Fruit fly (Drosophila melanogaster) whole organism, embryonic: ENCODE measurements around the gene Tcs6.
A peak's percentile ranks its signal among the peaks of the same experiment; 100 is the strongest.

Experiments
- Adf1 ChIP-seq: fragments of 200-800 bp; sonication (Bioruptor generic); IDR thresholded peaks from 2 replicates; pipeline ENCODE4 v1.3.6; 2022; ENCODE audit warnings: missing biosample characterization, missing genetic modification characterization
- Atf-2 ChIP-seq: fragments of 200-800 bp; sonication (Bioruptor generic); optimal IDR thresholded peaks from 2 replicates; lab custom pipeline; 2016; ENCODE audit warnings: missing biosample characterization, missing genetic modification characterization
- Awh ChIP-seq: fragments of 200-800 bp; sonication (Bioruptor generic); IDR thresholded peaks from 2 replicates; pipeline ENCODE4, ENCODE4 v1.3.6; 2022; ENCODE audit warnings: missing biosample characterization, missing genetic modification characterization
- CG10543 ChIP-seq: fragments of 200-800 bp; sonication (Bioruptor generic); optimal IDR thresholded peaks from 3 replicates; lab custom pipeline; 2017; ENCODE audit warnings: missing biosample characterization, mild to moderate bottlenecking, missing genetic modification characterization, moderate library complexity
- CG11504 ChIP-seq: fragments of 200-800 bp; sonication (Bioruptor generic); optimal IDR thresholded peaks from 3 replicates; lab custom pipeline; 2019; ENCODE audit warnings: missing biosample characterization, mild to moderate bottlenecking, missing genetic modification characterization, moderate library complexity
- CG12071 ChIP-seq: fragments of 200-800 bp; sonication (Bioruptor generic); optimal IDR thresholded peaks from 3 replicates; lab custom pipeline; 2018; ENCODE audit warnings: missing biosample characterization, mild to moderate bottlenecking, missing genetic modification characterization
- CG12391 ChIP-seq: fragments of 200-800 bp; sonication (Bioruptor generic); optimal IDR thresholded peaks from 3 replicates; lab custom pipeline; 2018; ENCODE audit warnings: missing biosample characterization, mild to moderate bottlenecking, missing genetic modification characterization, moderate library complexity
- CG13424 ChIP-seq: fragments of 200-800 bp; sonication (Bioruptor generic); optimal IDR thresholded peaks from 2 replicates; lab custom pipeline; 2019; ENCODE audit warnings: missing biosample characterization, mild to moderate bottlenecking, missing genetic modification characterization, moderate library complexity
- CG14014 ChIP-seq: fragments of 200-800 bp; sonication (Bioruptor generic); IDR thresholded peaks from 2 replicates; pipeline ENCODE4 v1.3.6; 2022; ENCODE audit warnings: missing biosample characterization, missing genetic modification characterization
- CG15514 ChIP-seq: fragments of 200-800 bp; sonication (Bioruptor generic); optimal IDR thresholded peaks from 3 replicates; lab custom pipeline; 2017; ENCODE audit warnings: missing biosample characterization, missing genetic modification characterization, mild to moderate bottlenecking, moderate library complexity, missing genetic modification reagents
- CG1647 ChIP-seq: fragments of 200-800 bp; sonication (Bioruptor generic); optimal IDR thresholded peaks from 3 replicates; lab custom pipeline; 2016; ENCODE audit warnings: missing biosample characterization, missing genetic modification characterization
- CG1792 ChIP-seq: fragments of 200-800 bp; sonication (Bioruptor generic); optimal IDR thresholded peaks from 2 replicates; lab custom pipeline; 2016; ENCODE audit warnings: missing biosample characterization, missing genetic modification characterization
- CG18262 ChIP-seq: fragments of 200-800 bp; optimal IDR thresholded peaks from 3 replicates; lab custom pipeline; 2019; ENCODE audit warnings: missing biosample characterization, mild to moderate bottlenecking, missing genetic modification characterization, moderate library complexity
- CG33213 ChIP-seq: fragments of 200-800 bp; sonication (Bioruptor generic); optimal IDR thresholded peaks from 3 replicates; lab custom pipeline; 2016; ENCODE audit warnings: missing biosample characterization, missing genetic modification characterization
- CG3995 ChIP-seq: fragments of 200-800 bp; sonication (Bioruptor generic); optimal IDR thresholded peaks from 3 replicates; lab custom pipeline; 2016; ENCODE audit warnings: missing biosample characterization, missing genetic modification characterization
- CG8290 ChIP-seq, 3 experiments: fragments of 200-800 bp; sonication (Bioruptor generic); optimal IDR thresholded peaks; 2 replicates each; lab custom pipeline; 2016 to 2019; ENCODE audit warnings: missing biosample characterization in 3 of 3, missing genetic modification characterization in 3 of 3, mild to moderate bottlenecking in 2 of 3, moderate library complexity in 1 of 3
- CG8359 ChIP-seq: fragments of 200-800 bp; sonication (Bioruptor generic); optimal IDR thresholded peaks from 2 replicates; lab custom pipeline; 2017; ENCODE audit warnings: missing biosample characterization, mild to moderate bottlenecking, missing genetic modification characterization, borderline replicate concordance
- CG9609 ChIP-seq: fragments of 200-800 bp; sonication (Bioruptor generic); optimal IDR thresholded peaks from 3 replicates; lab custom pipeline; 2016; ENCODE audit warnings: missing biosample characterization, missing genetic modification characterization
- CG9817 ChIP-seq: fragments of 200-800 bp; sonication (Bioruptor generic); optimal IDR thresholded peaks from 2 replicates; lab custom pipeline; 2018; ENCODE audit warnings: missing biosample characterization, mild to moderate bottlenecking, missing genetic modification characterization, moderate library complexity
- CHES-1-like ChIP-seq: fragments of 200-800 bp; sonication (Bioruptor generic); optimal IDR thresholded peaks from 2 replicates; lab custom pipeline; 2016; ENCODE audit warnings: missing biosample characterization, missing genetic modification characterization
- Dip2 ChIP-seq: fragments of 200-800 bp; sonication (Bioruptor generic); IDR thresholded peaks from 2 replicates; pipeline ENCODE4 v1.3.6; 2022; ENCODE audit warnings: missing biosample characterization, missing genetic modification characterization
- Dll ChIP-seq: fragments of 200-800 bp; sonication (Bioruptor generic); IDR thresholded peaks from 4 replicates; pipeline ENCODE4 v1.3.6; 2022; ENCODE audit warnings: missing biosample characterization, missing genetic modification characterization; ENCODE audit not compliant: partially characterized antibody
- Dref ChIP-seq: fragments of 200-800 bp; sonication (Bioruptor generic); IDR thresholded peaks from 2 replicates; pipeline ENCODE4 v1.3.6; 2022; ENCODE audit warnings: missing biosample characterization, missing genetic modification characterization
- Hsf ChIP-seq: fragments of 200-800 bp; sonication (Bioruptor generic); optimal IDR thresholded peaks from 3 replicates; lab custom pipeline; 2016; ENCODE audit warnings: missing biosample characterization, missing genetic modification characterization
- Pdp1 ChIP-seq, 2 experiments: fragments of 200-800 bp; sonication (Bioruptor generic); optimal IDR thresholded peaks; 3 replicates each; lab custom pipeline; 2016; ENCODE audit warnings: missing biosample characterization in 2 of 2, missing genetic modification characterization in 2 of 2, mild to moderate bottlenecking in 1 of 2, moderate library complexity in 1 of 2
- Taf1 ChIP-seq: fragments of 200-800 bp; sonication (Bioruptor generic); IDR thresholded peaks from 2 replicates; pipeline ENCODE4 v1.3.6; 2022; ENCODE audit warnings: missing biosample characterization, missing genetic modification characterization
- Xrp1 ChIP-seq: fragments of 200-800 bp; sonication (Bioruptor generic); IDR thresholded peaks from 2 replicates; pipeline ENCODE4 v1.3.6; 2022; ENCODE audit warnings: missing biosample characterization, missing genetic modification characterization
- abd-A ChIP-seq: fragments of 200-800 bp; sonication (Bioruptor generic); optimal IDR thresholded peaks from 3 replicates; lab custom pipeline; 2019; ENCODE audit warnings: missing biosample characterization, mild to moderate bottlenecking, missing genetic modification characterization, moderate library complexity
- br ChIP-seq: fragments of >200 bp; optimal IDR thresholded peaks from 2 replicates; lab custom pipeline; 2017
- cg ChIP-seq: fragments of 200-800 bp; sonication (Bioruptor generic); optimal IDR thresholded peaks from 3 replicates; lab custom pipeline; 2019; ENCODE audit warnings: missing biosample characterization, mild to moderate bottlenecking, missing genetic modification characterization, moderate library complexity
- crc ChIP-seq: fragments of 200-800 bp; sonication (Bioruptor generic); optimal IDR thresholded peaks from 2 replicates; lab custom pipeline; 2016; ENCODE audit warnings: missing biosample characterization, missing genetic modification characterization
- da ChIP-seq: fragments of 200-800 bp; sonication (Bioruptor generic); optimal IDR thresholded peaks from 2 replicates; lab custom pipeline; 2016; ENCODE audit warnings: missing biosample characterization, missing genetic modification characterization
- danr ChIP-seq: fragments of 200-800 bp; sonication (Bioruptor generic); IDR thresholded peaks from 2 replicates; pipeline ENCODE4 v1.3.6; 2022; ENCODE audit warnings: missing biosample characterization, missing genetic modification characterization
- dmrt11E ChIP-seq: fragments of 200-800 bp; sonication (Bioruptor generic); optimal IDR thresholded peaks from 3 replicates; lab custom pipeline; 2018; ENCODE audit warnings: missing biosample characterization, mild to moderate bottlenecking, missing genetic modification characterization, moderate library complexity
- gce ChIP-seq: fragments of 200-800 bp; sonication (Bioruptor generic); IDR thresholded peaks from 3 replicates; pipeline ENCODE4 v1.3.6; 2022; ENCODE audit warnings: missing biosample characterization, missing genetic modification characterization
- hbn ChIP-seq: fragments of 200-800 bp; sonication (Bioruptor generic); IDR thresholded peaks from 2 replicates; pipeline ENCODE4 v1.3.6; 2022; ENCODE audit warnings: missing biosample characterization, missing genetic modification characterization; ENCODE audit not compliant: partially characterized antibody
- ken ChIP-seq: fragments of 200-800 bp; sonication (Bioruptor generic); IDR thresholded peaks from 3 replicates; pipeline ENCODE4 v1.3.6; 2022; ENCODE audit warnings: missing biosample characterization, missing genetic modification characterization
- maf-S ChIP-seq: fragments of 200-800 bp; sonication (Bioruptor generic); optimal IDR thresholded peaks from 2 replicates; lab custom pipeline; 2016; ENCODE audit warnings: missing biosample characterization, missing genetic modification characterization
- nerfin-1 ChIP-seq: fragments of 200-800 bp; sonication (Bioruptor generic); optimal IDR thresholded peaks from 3 replicates; lab custom pipeline; 2019; ENCODE audit warnings: missing biosample characterization, mild to moderate bottlenecking, missing genetic modification characterization, moderate library complexity
- onecut ChIP-seq: fragments of 200-800 bp; sonication (Bioruptor generic); IDR thresholded peaks from 2 replicates; pipeline ENCODE4 v1.3.6; 2022; ENCODE audit warnings: missing biosample characterization, missing genetic modification characterization
- org-1 ChIP-seq: fragments of 200-800 bp; sonication (Bioruptor generic); optimal IDR thresholded peaks from 2 replicates; lab custom pipeline; 2017; ENCODE audit warnings: missing biosample characterization, missing genetic modification characterization
- pan ChIP-seq, 4 experiments: fragments of >200 bp in 3 of 4; fragments of 200-800 bp in 1 of 4; sonication (Bioruptor generic) in 1 of 4; optimal IDR thresholded peaks in 3 of 4; IDR thresholded peaks in 1 of 4; 2 replicates each; pipeline versions ENCODE4 v1.3.6 to Lab custom; 2017 to 2022; ENCODE audit warnings: missing biosample characterization in 2 of 4, missing genetic modification characterization in 2 of 4, mixed read lengths in 1 of 4
- slou ChIP-seq: fragments of 200-800 bp; sonication (Bioruptor generic); optimal IDR thresholded peaks from 3 replicates; lab custom pipeline; 2016; ENCODE audit warnings: missing biosample characterization, missing genetic modification characterization
- sob ChIP-seq: fragments of 200-800 bp; sonication (Bioruptor generic); IDR thresholded peaks from 2 replicates; pipeline ENCODE4 v1.3.6; 2022; ENCODE audit warnings: missing biosample characterization, missing genetic modification characterization
- ssp ChIP-seq: fragments of 200-800 bp; sonication (Bioruptor generic); IDR thresholded peaks from 2 replicates; pipeline ENCODE4 v1.3.6; 2022; ENCODE audit warnings: missing biosample characterization, missing genetic modification characterization
- twi ChIP-seq: fragments of 200-800 bp; optimal IDR thresholded peaks from 2 replicates; lab custom pipeline; 2019; ENCODE audit warnings: missing biosample characterization, mild to moderate bottlenecking, missing genetic modification characterization, moderate library complexity
- tx ChIP-seq: fragments of 200-800 bp; sonication (Bioruptor generic); optimal IDR thresholded peaks from 2 replicates; lab custom pipeline; 2016; ENCODE audit warnings: missing biosample characterization, missing genetic modification characterization
- zen2 ChIP-seq: fragments of 200-800 bp; sonication (Bioruptor generic); IDR thresholded peaks from 3 replicates; pipeline ENCODE4 v1.3.6; 2022; ENCODE audit warnings: missing biosample characterization, missing genetic modification characterization; ENCODE audit not compliant: partially characterized antibody

Tcs6 gene

dm6 chr3R:26021195-26021914 lies 36.7 kb downstream of the Tcs6 start (continued):
- no peak for TF ChIP-seq br (lab: Kevin White, UChicago)
- TF ChIP-seq Hsf (GFP tag; lab: Kevin White, UChicago), result peak; percentile 94
- peak; percentile 74 for TF ChIP-seq onecut (GFP tag; lab: Robert Waterston, UW)
- peak; percentile 75 for TF ChIP-seq CG1792 (GFP tag; lab: Kevin White, UChicago)
- TF ChIP-seq CG18262, result peak; percentile 99
- TF ChIP-seq CG11504 (tag; lab: Kevin White, UChicago), result peak; percentile 96
- no peak for TF ChIP-seq CG12071 (GFP tag; lab: Kevin White, UChicago)
- peak; percentile 66; the same call in 1 of the 2 replicates for TF ChIP-seq Taf1 (GFP tag; lab: Robert Waterston, UW)
- peak; percentile 24 for TF ChIP-seq CG33213 (GFP tag; lab: Kevin White, UChicago)
- TF ChIP-seq twi, result peak; percentile 91
- no peak for TF ChIP-seq abd-A (tag; lab: Kevin White, UChicago)
- TF ChIP-seq zen2 (GFP tag; lab: Robert Waterston, UW), result no peak
- peak; percentile 80 to 90 for TF ChIP-seq Pdp1 (GFP tag; optimal IDR thresholded peaks at IDR 0.05; lab: Kevin White, UChicago)
- TF ChIP-seq Atf-2 (GFP tag; lab: Kevin White, UChicago), result peak; percentile 95
- peak; percentile 59 for TF ChIP-seq CG3995 (GFP tag; lab: Kevin White, UChicago)
- no peak; the same call in 1 of the 2 replicates for TF ChIP-seq sob (GFP tag; lab: Robert Waterston, UW)
- TF ChIP-seq Dref, result no peak
- peak; percentile 76 for TF ChIP-seq tx (GFP tag; lab: Kevin White, UChicago)
- TF ChIP-seq hbn (GFP tag; lab: Robert Waterston, UW), result no peak
- TF ChIP-seq org-1 (GFP tag; lab: Kevin White, UChicago), result peak; percentile 95
- peak; percentile 99 for TF ChIP-seq dmrt11E (tag; lab: Kevin White, UChicago)
- TF ChIP-seq CG8290 (GFP tag; optimal IDR thresholded peaks at IDR 0.05; lab: Kevin White, UChicago), result peak; percentile 95
- TF ChIP-seq CG8290 (tag; optimal IDR thresholded peaks at IDR 0.05; lab: Kevin White, UChicago), result peak; percentile 59 to 97
- TF ChIP-seq CG10543 (GFP tag; lab: Kevin White, UChicago), result peak; percentile 75
- peak; percentile 80 for TF ChIP-seq maf-S (GFP tag; lab: Kevin White, UChicago)
- TF ChIP-seq CG15514 (GFP tag; lab: Kevin White, UChicago), result peak; percentile 31
- peak; percentile 76 for TF ChIP-seq CHES-1-like
- peak; percentile 85 for TF ChIP-seq Xrp1 (GFP tag; lab: Robert Waterston, UW)
- TF ChIP-seq CG12391 (tag; lab: Kevin White, UChicago), result peak; percentile 98
- TF ChIP-seq ssp, result peak; percentile 83
- TF ChIP-seq da, result peak; percentile 87
- peak; percentile 79 for TF ChIP-seq CG9609 (GFP tag; lab: Kevin White, UChicago)
- TF ChIP-seq Dip2 (GFP tag; lab: Robert Waterston, UW), result no peak
- peak; percentile 97 for TF ChIP-seq CG13424 (tag; lab: Kevin White, UChicago)
- TF ChIP-seq crc (GFP tag; lab: Kevin White, UChicago), result peak; percentile 84
- peak; percentile 59 for TF ChIP-seq CG1647 (GFP tag; lab: Kevin White, UChicago)
- peak; percentile 84 for TF ChIP-seq slou (GFP tag; lab: Kevin White, UChicago)
- peak; percentile 88 for TF ChIP-seq CG8359 (GFP tag; lab: Kevin White, UChicago)
- peak; percentile 95 for TF ChIP-seq nerfin-1
- peak; percentile 12; the same call in 1 of the 2 replicates for TF ChIP-seq Awh
- no peak for TF ChIP-seq gce (GFP tag; lab: Robert Waterston, UW)
- peak; percentile 83 for TF ChIP-seq danr (GFP tag; lab: Robert Waterston, UW)
- TF ChIP-seq cg (GFP tag; lab: Kevin White, UChicago), result peak; percentile 53
- TF ChIP-seq Dll (GFP tag; lab: Robert Waterston, UW), result no peak
- TF ChIP-seq pan (optimal IDR thresholded peaks at IDR 0.05; lab: Kevin White, UChicago), result no peak
- TF ChIP-seq pan (GFP tag; optimal IDR thresholded peaks at IDR 0.05 in 1 of 2, IDR thresholded peaks at IDR 0.05 in 1 of 2), result peak in 1 of 2 experiments; percentile 86
- peak; percentile 89 for TF ChIP-seq CG9817 (tag; lab: Kevin White, UChicago)
- TF ChIP-seq Adf1 (GFP tag; lab: Robert Waterston, UW), result peak; percentile 9; the same call in 1 of the 2 replicates
- peak; percentile 67 for TF ChIP-seq CG14014 (GFP tag; lab: Robert Waterston, UW)
- TF ChIP-seq ken (GFP tag; lab: Robert Waterston, UW), result peak; percentile 52; the same call in 1 of the 3 replicates
